Fruit fly (Drosophila melanogaster) whole organism, embryonic: ENCODE results near the gene spz5.
A peak's percentile ranks its signal among the peaks of the same experiment; 100 is the strongest.

Experiments
- Antp ChIP-seq: fragments of 200-800 bp; sonication (Bioruptor generic); optimal IDR thresholded peaks from 3 replicates; lab custom pipeline; 2016; ENCODE audit warnings: missing biosample characterization, missing genetic modification characterization
- Awh ChIP-seq: fragments of 200-800 bp; sonication (Bioruptor generic); IDR thresholded peaks from 2 replicates; pipeline ENCODE4, ENCODE4 v1.3.6; 2022; ENCODE audit warnings: missing biosample characterization, missing genetic modification characterization
- CG10274 ChIP-seq: fragments of 200-800 bp; sonication (Bioruptor generic); optimal IDR thresholded peaks from 3 replicates; lab custom pipeline; 2017; ENCODE audit warnings: missing biosample characterization, mild to moderate bottlenecking, missing genetic modification characterization
- CG11093 ChIP-seq: fragments of 200-800 bp; sonication (Bioruptor generic); IDR thresholded peaks from 3 replicates; pipeline ENCODE4 v1.3.6; 2022; ENCODE audit warnings: missing biosample characterization, missing genetic modification characterization
- CG11247 ChIP-seq: fragments of 200-800 bp; sonication (Bioruptor generic); IDR thresholded peaks from 2 replicates; pipeline ENCODE4 v1.3.6; 2022; ENCODE audit warnings: missing biosample characterization, missing genetic modification characterization
- CG12071 ChIP-seq: fragments of 200-800 bp; sonication (Bioruptor generic); optimal IDR thresholded peaks from 3 replicates; lab custom pipeline; 2018; ENCODE audit warnings: missing biosample characterization, mild to moderate bottlenecking, missing genetic modification characterization
- CG12659 ChIP-seq: fragments of 200-800 bp; sonication (Bioruptor generic); optimal IDR thresholded peaks from 3 replicates; lab custom pipeline; 2017; ENCODE audit warnings: mild to moderate bottlenecking, missing biosample characterization, missing genetic modification reagents, missing genetic modification characterization
- CG2199 ChIP-seq: fragments of 200-800 bp; sonication (Bioruptor generic); IDR thresholded peaks from 3 replicates; pipeline ENCODE4 v1.3.6; 2022; ENCODE audit warnings: missing biosample characterization, missing genetic modification characterization
- CG31224 ChIP-seq: fragments of 200-800 bp; sonication (Bioruptor generic); IDR thresholded peaks from 2 replicates; pipeline ENCODE4 v1.3.6; 2022; ENCODE audit warnings: missing biosample characterization, missing genetic modification characterization
- CG34422 ChIP-seq: fragments of 200-800 bp; sonication (Bioruptor generic); IDR thresholded peaks from 3 replicates; pipeline ENCODE4 v1.3.6; 2022; ENCODE audit warnings: missing biosample characterization, missing genetic modification characterization
- CG3726 ChIP-seq: fragments of 200-800 bp; sonication (Bioruptor generic); IDR thresholded peaks from 3 replicates; pipeline ENCODE4, ENCODE4 v1.3.6; 2022; ENCODE audit warnings: missing biosample characterization, missing genetic modification characterization
- CG4328 ChIP-seq: fragments of 200-800 bp; sonication (Bioruptor generic); optimal IDR thresholded peaks from 3 replicates; lab custom pipeline; 2017; ENCODE audit warnings: missing biosample characterization, missing genetic modification reagents, missing genetic modification characterization
- CG4424 ChIP-seq: fragments of 200-800 bp; sonication (Bioruptor generic); optimal IDR thresholded peaks from 3 replicates; lab custom pipeline; 2016; ENCODE audit warnings: missing biosample characterization, missing genetic modification characterization
- CG7271 ChIP-seq: fragments of 200-800 bp; sonication (Bioruptor generic); optimal IDR thresholded peaks from 2 replicates; lab custom pipeline; 2018; ENCODE audit warnings: missing biosample characterization, mild to moderate bottlenecking, missing genetic modification characterization, moderate library complexity
- CG7963 ChIP-seq: fragments of 200-800 bp; sonication (Bioruptor generic); IDR thresholded peaks from 3 replicates; pipeline ENCODE4 v1.3.6; 2022; ENCODE audit warnings: missing biosample characterization, missing genetic modification characterization; ENCODE audit not compliant: partially characterized antibody
- CG8359 ChIP-seq: fragments of 200-800 bp; sonication (Bioruptor generic); optimal IDR thresholded peaks from 2 replicates; lab custom pipeline; 2017; ENCODE audit warnings: missing biosample characterization, mild to moderate bottlenecking, missing genetic modification characterization, borderline replicate concordance
- CG9727 ChIP-seq: fragments of 200-800 bp; sonication (Bioruptor generic); optimal IDR thresholded peaks from 3 replicates; lab custom pipeline; 2017; ENCODE audit warnings: missing biosample characterization, mild to moderate bottlenecking, missing genetic modification characterization
- D19B ChIP-seq: fragments of 200-800 bp; sonication (Bioruptor generic); optimal IDR thresholded peaks from 2 replicates; lab custom pipeline; 2017; ENCODE audit warnings: missing biosample characterization, mild to moderate bottlenecking, missing genetic modification characterization
- Dbx ChIP-seq: fragments of 200-800 bp; sonication (Bioruptor generic); IDR thresholded peaks from 3 replicates; pipeline ENCODE4 v1.3.6; 2022; ENCODE audit warnings: missing biosample characterization, missing genetic modification characterization
- Deaf1 ChIP-seq: fragments of 200-800 bp; optimal IDR thresholded peaks from 3 replicates; lab custom pipeline; 2019; ENCODE audit warnings: missing biosample characterization, mild to moderate bottlenecking, missing genetic modification characterization, moderate library complexity
- Fer3 ChIP-seq: fragments of 200-800 bp; sonication (Bioruptor generic); optimal IDR thresholded peaks from 2 replicates; lab custom pipeline; 2018; ENCODE audit warnings: missing biosample characterization, mild to moderate bottlenecking, missing genetic modification characterization, moderate library complexity
- HHEX ChIP-seq: fragments of 200-800 bp; sonication (Bioruptor generic); optimal IDR thresholded peaks from 3 replicates; lab custom pipeline; 2017; ENCODE audit warnings: missing biosample characterization, mild to moderate bottlenecking, missing genetic modification characterization, missing genetic modification reagents
- Mad ChIP-seq: fragments of 200-800 bp; sonication (Bioruptor generic); optimal IDR thresholded peaks from 2 replicates; lab custom pipeline; 2016; ENCODE audit warnings: missing biosample characterization, missing genetic modification characterization
- NfI ChIP-seq: fragments of 200-800 bp; sonication (Bioruptor generic); optimal IDR thresholded peaks from 3 replicates; lab custom pipeline; 2018; ENCODE audit warnings: missing biosample characterization, mild to moderate bottlenecking, missing genetic modification characterization, moderate library complexity
- Pdp1 ChIP-seq, 2 experiments: fragments of 200-800 bp; sonication (Bioruptor generic); optimal IDR thresholded peaks; 3 replicates each; lab custom pipeline; 2016; ENCODE audit warnings: missing biosample characterization in 2 of 2, missing genetic modification characterization in 2 of 2, mild to moderate bottlenecking in 1 of 2, moderate library complexity in 1 of 2
- amos ChIP-seq: fragments of 200-800 bp; sonication (Bioruptor generic); IDR thresholded peaks from 2 replicates; pipeline ENCODE4 v1.3.6; 2022; ENCODE audit warnings: missing biosample characterization, missing genetic modification characterization; ENCODE audit not compliant: partially characterized antibody
- ara ChIP-seq: fragments of 200-800 bp; sonication (Bioruptor generic); IDR thresholded peaks from 2 replicates; pipeline ENCODE4 v1.3.6; 2022; ENCODE audit warnings: missing biosample characterization, missing genetic modification characterization
- bab2 ChIP-seq: fragments of 200-800 bp; sonication (Bioruptor generic); optimal IDR thresholded peaks from 2 replicates; lab custom pipeline; 2016; ENCODE audit warnings: missing biosample characterization, missing genetic modification characterization
- ci ChIP-seq: fragments of 200-800 bp; sonication (Bioruptor generic); IDR thresholded peaks from 3 replicates; pipeline ENCODE4 v1.3.6; 2022; ENCODE audit warnings: missing biosample characterization, missing genetic modification characterization
- crp ChIP-seq, 2 experiments: fragments of 200-800 bp; sonication (Bioruptor generic); optimal IDR thresholded peaks; 2 replicates in 1 of 2; 3 replicates in 1 of 2; lab custom pipeline; 2017; ENCODE audit warnings: missing biosample characterization in 2 of 2, missing genetic modification characterization in 2 of 2, mild to moderate bottlenecking in 1 of 2, moderate library complexity in 1 of 2
- cwo ChIP-seq: fragments of 200-800 bp; sonication (Bioruptor generic); optimal IDR thresholded peaks from 3 replicates; lab custom pipeline; 2017; ENCODE audit warnings: missing biosample characterization, missing genetic modification characterization, mild to moderate bottlenecking, moderate library complexity, missing genetic modification reagents
- dmrt99B ChIP-seq: fragments of 200-800 bp; sonication (Bioruptor generic); optimal IDR thresholded peaks from 2 replicates; lab custom pipeline; 2018; ENCODE audit warnings: missing biosample characterization, mild to moderate bottlenecking, missing genetic modification characterization, moderate library complexity
- dysf ChIP-seq: fragments of 200-800 bp; sonication (Bioruptor generic); IDR thresholded peaks from 3 replicates; pipeline ENCODE4 v1.3.6; 2022; ENCODE audit warnings: missing biosample characterization, missing genetic modification characterization
- eve ChIP-seq, 2 experiments: fragments of >200 bp; optimal IDR thresholded peaks; 2 replicates each; lab custom pipeline; 2017; ENCODE audit warnings: missing biosample characterization in 2 of 2, missing genetic modification characterization in 2 of 2
- fd3F ChIP-seq: fragments of 200-800 bp; sonication (Bioruptor generic); optimal IDR thresholded peaks from 2 replicates; lab custom pipeline; 2018; ENCODE audit warnings: missing biosample characterization, mild to moderate bottlenecking, missing genetic modification characterization, moderate library complexity
- fd96Cb ChIP-seq: fragments of 200-800 bp; sonication (Bioruptor generic); optimal IDR thresholded peaks from 2 replicates; lab custom pipeline; 2018; ENCODE audit warnings: missing biosample characterization, mild to moderate bottlenecking, missing genetic modification characterization, moderate library complexity
- gce ChIP-seq: fragments of 200-800 bp; sonication (Bioruptor generic); IDR thresholded peaks from 3 replicates; pipeline ENCODE4 v1.3.6; 2022; ENCODE audit warnings: missing biosample characterization, missing genetic modification characterization
- gem ChIP-seq: fragments of 200-800 bp; sonication (Bioruptor generic); optimal IDR thresholded peaks from 2 replicates; lab custom pipeline; 2019; ENCODE audit warnings: missing biosample characterization, mild to moderate bottlenecking, missing genetic modification characterization, moderate library complexity
- hkb ChIP-seq, 2 experiments: fragments of 200-800 bp in 1 of 2; fragments of >200 bp in 1 of 2; sonication (Bioruptor generic) in 1 of 2; IDR thresholded peaks in 1 of 2; optimal IDR thresholded peaks in 1 of 2; 2 replicates each; pipeline versions ENCODE4 v1.3.6 to Lab custom; 2017 to 2022; ENCODE audit warnings: missing biosample characterization in 1 of 2, missing genetic modification characterization in 1 of 2
- jigr1 ChIP-seq: fragments of 200-800 bp; sonication (Bioruptor generic); IDR thresholded peaks from 3 replicates; pipeline ENCODE4 v1.3.6; 2022; ENCODE audit warnings: missing biosample characterization, missing genetic modification characterization
- mam ChIP-seq: fragments of 200-800 bp; sonication (Bioruptor generic); optimal IDR thresholded peaks from 3 replicates; lab custom pipeline; 2016; ENCODE audit warnings: missing biosample characterization, missing genetic modification characterization
- nom ChIP-seq: fragments of 200-800 bp; sonication (Bioruptor generic); optimal IDR thresholded peaks from 2 replicates; lab custom pipeline; 2017; ENCODE audit warnings: missing biosample characterization, missing genetic modification characterization, mild to moderate bottlenecking, moderate library complexity, missing genetic modification reagents
- pb ChIP-seq: fragments of 200-800 bp; sonication (Bioruptor generic); optimal IDR thresholded peaks from 3 replicates; lab custom pipeline; 2016; ENCODE audit warnings: missing biosample characterization, missing genetic modification characterization
- peb ChIP-seq: fragments of 200-800 bp; sonication (Bioruptor generic); IDR thresholded peaks from 2 replicates; pipeline ENCODE4 v1.3.6; 2022; ENCODE audit warnings: missing biosample characterization, missing genetic modification characterization
- scrt ChIP-seq: fragments of 200-800 bp; sonication (Bioruptor generic); optimal IDR thresholded peaks from 2 replicates; lab custom pipeline; 2018; ENCODE audit warnings: missing biosample characterization, mild to moderate bottlenecking, missing genetic modification characterization, moderate library complexity
- toy ChIP-seq: fragments of 200-800 bp; sonication (Bioruptor generic); IDR thresholded peaks from 2 replicates; pipeline ENCODE4 v1.3.6; 2022; ENCODE audit warnings: missing biosample characterization, missing genetic modification characterization
- vnd ChIP-seq: fragments of 200-800 bp; sonication (Bioruptor generic); IDR thresholded peaks from 3 replicates; pipeline ENCODE4 v1.3.6; 2022; ENCODE audit warnings: missing biosample characterization, missing genetic modification characterization; ENCODE audit not compliant: partially characterized antibody
- wor ChIP-seq: fragments of 200-800 bp; sonication (Bioruptor generic); IDR thresholded peaks from 2 replicates; pipeline ENCODE4 v1.3.6; 2022; ENCODE audit warnings: missing biosample characterization, missing genetic modification characterization
- zen ChIP-seq: fragments of 200-800 bp; sonication (Bioruptor generic); optimal IDR thresholded peaks from 3 replicates; lab custom pipeline; 2018; ENCODE audit warnings: missing biosample characterization, mild to moderate bottlenecking, missing genetic modification characterization, moderate library complexity

The spz5 gene

DNA sequence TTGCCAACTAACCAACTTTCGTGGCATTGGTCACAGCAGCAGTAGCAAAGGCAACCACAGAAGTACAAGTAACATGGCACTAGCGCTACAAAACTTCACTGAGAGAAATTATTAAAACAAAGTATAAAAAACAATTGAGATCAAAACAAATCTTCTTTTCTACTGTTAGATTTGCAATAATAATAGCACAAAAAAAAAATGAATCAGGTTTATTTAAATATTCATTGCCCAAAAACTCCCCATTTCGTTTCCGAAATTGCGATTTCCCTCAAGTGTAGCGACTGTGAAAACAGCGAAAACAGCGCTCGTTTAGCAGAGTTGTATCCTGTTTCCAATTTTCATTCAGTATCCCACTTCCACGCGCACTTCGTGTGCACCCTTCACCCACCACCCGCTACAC is 21.3 kb upstream of the spz5 start (continued):
- TF ChIP-seq toy (GFP tag; lab: Robert Waterston, UW) (no peak), CG10274 (GFP tag; lab: Kevin White, UChicago) (no peak), Deaf1 (tag; lab: Kevin White, UChicago) (no peak), bab2 (GFP tag; lab: Kevin White, UChicago) (peak; percentile 15), wor (GFP tag; lab: Robert Waterston, UW) (no peak), dmrt99B (tag; lab: Kevin White, UChicago) (peak; percentile 55), ci (GFP tag; lab: Robert Waterston, UW) (peak; percentile 69; the same call in 2 of the 3 replicates), CG12659 (GFP tag; lab: Kevin White, UChicago) (peak; percentile 40), pb (GFP tag; lab: Kevin White, UChicago) (no peak), mam (GFP tag; lab: Kevin White, UChicago) (peak; percentile 58), Pdp1 (GFP tag; optimal IDR thresholded peaks at IDR 0.05; lab: Kevin White, UChicago) (peak in 1 of 2 experiments; percentile 9), amos (no peak), CG12071 (GFP tag; lab: Kevin White, UChicago) (peak; percentile 1), Dbx (GFP tag; lab: Robert Waterston, UW) (peak; percentile 62), eve (GFP tag; optimal IDR thresholded peaks at IDR 0.05; lab: Kevin White, UChicago) (peak in 1 of 2 experiments; percentile 50), nom (GFP tag; lab: Kevin White, UChicago) (no peak), NfI (GFP tag; lab: Kevin White, UChicago) (peak; percentile 17), CG2199 (GFP tag; lab: Robert Waterston, UW) (no peak), CG9727 (GFP tag; lab: Kevin White, UChicago) (peak; percentile 25), scrt (peak; percentile 34), ara (GFP tag; lab: Robert Waterston, UW) (0 out of 2 replicates have a peak, but pooled peaks have one; percentile 15), CG34422 (GFP tag; lab: Robert Waterston, UW) (peak; percentile 57), Fer3 (peak; percentile 47), jigr1 (0 out of 3 replicates have a peak, but pooled peaks have one; percentile 56), crp (GFP tag; optimal IDR thresholded peaks at IDR 0.05; lab: Kevin White, UChicago) (no peak), peb (GFP tag; lab: Robert Waterston, UW) (0 out of 2 replicates have a peak, but pooled peaks have one; percentile 22), Antp (peak; percentile 41), Mad (GFP tag; lab: Kevin White, UChicago) (no peak), CG31224 (GFP tag; lab: Robert Waterston, UW) (peak; percentile 41), CG4424 (GFP tag; lab: Kevin White, UChicago) (no peak), hkb (optimal IDR thresholded peaks at IDR 0.05; lab: Kevin White, UChicago) (no peak), hkb (GFP tag; IDR thresholded peaks at IDR 0.05; lab: Robert Waterston, UW) (peak; percentile 83), cwo (GFP tag; lab: Kevin White, UChicago) (peak; percentile 48), CG11247 (0 out of 2 replicates have a peak, but pooled peaks have one; percentile 9), CG11093 (GFP tag; lab: Robert Waterston, UW) (peak; percentile 47; the same call in 1 of the 3 replicates), zen (no peak), D19B (no peak), CG3726 (GFP tag; lab: Robert Waterston, UW) (0 out of 3 replicates have a peak, but pooled peaks have one; percentile 24), gem (tag; lab: Kevin White, UChicago) (peak; percentile 65), CG7271 (tag; lab: Kevin White, UChicago) (no peak), CG7963 (no peak), gce (GFP tag; lab: Robert Waterston, UW) (0 out of 3 replicates have a peak, but pooled peaks have one; percentile 15), CG8359 (GFP tag; lab: Kevin White, UChicago) (no peak), CG4328 (GFP tag; lab: Kevin White, UChicago) (no peak), fd3F (peak; percentile 26), HHEX (peak; percentile 56), dysf (GFP tag; lab: Robert Waterston, UW) (peak; percentile 61; the same call in 2 of the 3 replicates), fd96Cb (tag; lab: Kevin White, UChicago) (peak; percentile 13), Awh (0 out of 2 replicates have a peak, but pooled peaks have one; percentile 21), vnd (GFP tag; lab: Robert Waterston, UW) (no peak)
